Worm (Caenorhabditis elegans) whole organism, midembryonic: ENCODE measurements around the gene T23B12.6.

Source experiments
- cog-1 ChIP-seq: sonication (generic microtip); optimal IDR thresholded peaks from 2 replicates; lab custom pipeline; 2016; ENCODE audit warnings: missing genetic modification characterization, missing compliant biosample characterization
- ref-1 ChIP-seq: fragments of 200-800 bp; sonication (Bioruptor generic); conservative IDR thresholded peaks from 2 replicates; pipeline ENCODE4 v1.3.6; 2022; ENCODE audit warnings: missing genetic modification reagents, missing genetic modification characterization, missing compliant biosample characterization

DNA sequence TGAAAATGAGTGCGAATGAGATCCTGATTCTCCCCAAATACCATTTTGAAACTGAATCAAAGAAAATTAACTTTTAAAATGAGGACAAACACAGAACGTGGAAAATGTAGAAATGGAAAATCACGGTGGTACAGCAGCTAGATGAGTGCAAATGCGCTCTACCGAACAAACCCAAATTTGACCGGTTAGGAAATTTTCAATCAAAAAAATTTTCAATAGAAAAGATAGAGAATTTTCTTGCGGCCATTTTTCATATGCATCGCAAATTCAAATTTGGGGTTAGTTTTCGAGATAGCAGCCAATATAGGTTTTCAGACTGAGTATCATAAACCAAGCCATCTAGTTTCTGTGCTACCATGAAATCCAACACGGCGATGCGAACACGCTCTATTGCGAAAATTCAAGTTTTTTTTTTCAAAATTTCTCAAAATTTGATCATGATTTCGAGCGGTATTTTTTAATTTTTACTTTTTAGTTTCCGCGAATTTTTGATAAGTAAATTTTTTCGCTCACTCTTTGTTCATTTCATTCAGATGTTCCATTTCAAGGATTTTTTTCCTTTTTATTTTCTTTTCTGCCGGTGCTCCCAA lies 46.7 kb downstream of the T23B12.6 start, which contains the start of gene vha-18:
- TF ChIP-seq cog-1 (tag; lab: Kevin White, UChicago), result no peak
- TF ChIP-seq ref-1 (GFP tag; lab: Robert Waterston, UW), result no peak
